Fruit fly (Drosophila melanogaster) Kc167 (cell line): ENCODE results near the gene Cmtr1.

Experiments used
- h ChIP-seq: fragments of >200 bp; optimal IDR thresholded peaks from 3 replicates; lab custom pipeline; 2018; ENCODE audit warnings: missing external identifiers
- psq ChIP-seq: fragments of >200 bp; optimal IDR thresholded peaks from 2 replicates; lab custom pipeline; 2017; ENCODE audit warnings: missing external identifiers
- ttk ChIP-seq: sonication (Bioruptor generic); optimal IDR thresholded peaks from 2 replicates; lab custom pipeline; 2017; ENCODE audit warnings: missing external identifiers

DNA sequence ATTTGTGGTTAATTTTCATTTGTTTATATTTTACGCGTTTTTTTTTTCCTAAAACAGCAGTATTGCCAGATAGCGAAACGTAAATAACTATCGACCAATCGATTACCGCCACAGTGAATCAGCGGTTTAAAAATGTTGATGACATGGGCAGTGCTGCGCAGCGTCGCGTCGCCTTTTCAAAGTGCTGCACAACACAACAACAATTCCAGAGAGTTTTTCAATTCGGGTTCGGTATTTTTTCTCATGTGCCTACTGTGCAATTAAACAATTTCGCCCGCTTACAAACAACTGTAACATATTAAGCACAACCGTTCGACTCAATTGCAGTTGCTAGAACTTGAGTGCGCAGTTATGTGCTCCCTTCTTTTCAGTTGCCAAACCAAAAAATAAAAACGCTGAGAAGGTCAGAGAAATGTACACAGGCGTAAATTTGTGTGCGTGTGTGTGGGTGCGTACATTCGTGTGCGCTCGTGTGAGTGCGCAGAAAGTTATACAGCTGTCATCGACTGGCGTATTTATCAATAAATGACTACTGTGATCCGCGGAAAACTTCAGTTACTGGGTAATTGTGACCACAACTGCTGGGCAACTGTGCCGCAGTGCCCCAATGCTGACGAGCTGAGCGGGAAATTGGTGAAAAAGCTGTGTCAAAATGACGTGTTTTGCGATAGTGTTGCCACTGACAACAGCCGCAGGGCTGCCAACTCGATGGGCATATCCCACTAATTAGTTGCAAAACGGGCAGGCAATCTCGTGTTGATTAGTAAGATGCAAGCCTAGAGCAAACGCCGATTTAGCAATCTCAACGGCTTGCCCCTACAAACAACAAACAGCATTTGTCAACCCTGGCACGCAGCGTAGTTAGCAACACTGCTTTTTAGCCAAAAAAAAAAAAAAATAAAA lies 16.3 kb upstream of the Cmtr1 start, which contains the start of the genes tyf and Tip60:
- TF ChIP-seq h (lab: Kevin White, UChicago), result no peak
- TF ChIP-seq psq (lab: Kevin White, UChicago), result no peak
- no peak for TF ChIP-seq ttk (lab: Kevin White, UChicago)
